Worm (Caenorhabditis elegans) whole organism, young adult: ENCODE data around the gene exos-4.2.

Experiments used
- ceh-27 ChIP-seq: fragments of 200-800 bp; sonication (Bioruptor generic); optimal IDR thresholded peaks from 2 replicates; lab custom pipeline; 2018; ENCODE audit warnings: mild to moderate bottlenecking, missing genetic modification characterization, moderate library complexity, missing compliant biosample characterization
- unc-130 ChIP-seq: sonication (generic microtip); optimal IDR thresholded peaks from 2 replicates; lab custom pipeline; 2016; ENCODE audit warnings: missing genetic modification reagents, missing genetic modification characterization, missing compliant biosample characterization

DNA sequence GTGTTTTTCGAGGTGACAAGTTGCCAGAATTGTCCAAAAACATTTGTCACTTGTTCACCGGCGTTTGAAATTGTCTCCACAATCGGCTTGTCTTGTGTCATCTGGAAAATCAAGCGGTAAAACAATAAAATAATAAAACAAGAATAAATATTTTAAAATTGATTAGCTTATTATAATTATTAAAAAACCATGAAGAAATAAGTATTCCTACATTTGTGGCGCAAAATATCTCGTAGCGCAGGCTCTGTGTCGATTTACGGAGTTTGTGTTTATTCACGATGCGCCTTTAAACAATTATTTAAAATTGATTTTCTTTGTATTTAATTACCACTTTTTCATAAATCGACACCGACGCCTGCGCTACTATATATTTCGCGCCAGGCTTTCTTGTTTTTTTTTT is 7.7 kb upstream of the exos-4.2 start, which contains the start of gene moma-1:
- TF ChIP-seq unc-130 (GFP tag; lab: Kevin White, UChicago) (no peak), ceh-27 (GFP tag; lab: Kevin White, UChicago) (no peak)
